Fruit fly (Drosophila melanogaster) whole organism, pupa: ENCODE measurements around the gene Cyp28c1.

Experiments used
- CG13204 ChIP-seq: fragments of 200-800 bp; sonication (Bioruptor generic); optimal IDR thresholded peaks from 2 replicates; lab custom pipeline; 2018; ENCODE audit warnings: missing biosample characterization, mild to moderate bottlenecking, missing genetic modification characterization, moderate library complexity
- CG14655 ChIP-seq: fragments of 200-800 bp; sonication (Bioruptor generic); optimal IDR thresholded peaks from 3 replicates; lab custom pipeline; 2017; ENCODE audit warnings: mild to moderate bottlenecking, missing biosample characterization, missing genetic modification reagents, missing genetic modification characterization
- CG32121 ChIP-seq: fragments of 200-800 bp; sonication (Bioruptor generic); IDR thresholded peaks from 2 replicates; pipeline ENCODE4 v1.3.6; 2022; ENCODE audit warnings: missing biosample characterization, missing genetic modification characterization
- CG34367 ChIP-seq: fragments of 200-800 bp; sonication (Bioruptor generic); optimal IDR thresholded peaks from 2 replicates; lab custom pipeline; 2018; ENCODE audit warnings: missing biosample characterization, mild to moderate bottlenecking, missing genetic modification characterization
- CG4496 ChIP-seq: fragments of 200-800 bp; sonication (Bioruptor generic); IDR thresholded peaks from 3 replicates; pipeline ENCODE4 v1.3.6; 2022; ENCODE audit warnings: missing biosample characterization, missing genetic modification characterization
- CG8159 ChIP-seq: fragments of 200-800 bp; sonication (Bioruptor generic); optimal IDR thresholded peaks from 3 replicates; lab custom pipeline; 2018; ENCODE audit warnings: missing biosample characterization, mild to moderate bottlenecking, missing genetic modification characterization, moderate library complexity
- CG8301 ChIP-seq: fragments of 200-800 bp; sonication (Bioruptor generic); optimal IDR thresholded peaks from 2 replicates; lab custom pipeline; 2018; ENCODE audit warnings: missing biosample characterization, mild to moderate bottlenecking, missing genetic modification characterization
- D1 ChIP-seq: fragments of 200-800 bp; sonication (Bioruptor generic); optimal IDR thresholded peaks from 2 replicates; lab custom pipeline; 2018; ENCODE audit warnings: missing biosample characterization, mild to moderate bottlenecking, missing genetic modification characterization, moderate library complexity
- Ets98B ChIP-seq: fragments of 200-800 bp; sonication (Bioruptor generic); IDR thresholded peaks from 2 replicates; pipeline ENCODE4 v1.3.6; 2022; ENCODE audit warnings: missing biosample characterization, missing genetic modification characterization
- Pif1B ChIP-seq: fragments of 200-800 bp; sonication (Bioruptor generic); optimal IDR thresholded peaks from 3 replicates; lab custom pipeline; 2016; ENCODE audit warnings: missing biosample characterization, missing genetic modification characterization
- fd96Ca ChIP-seq: fragments of 200-800 bp; sonication (Bioruptor generic); IDR thresholded peaks from 3 replicates; pipeline ENCODE4 v1.3.6; 2022; ENCODE audit warnings: missing biosample characterization, missing genetic modification characterization
- gl ChIP-seq: fragments of 200-800 bp; sonication (Bioruptor generic); optimal IDR thresholded peaks from 2 replicates; lab custom pipeline; 2018; ENCODE audit warnings: missing biosample characterization, mild to moderate bottlenecking, missing genetic modification characterization

DNA sequence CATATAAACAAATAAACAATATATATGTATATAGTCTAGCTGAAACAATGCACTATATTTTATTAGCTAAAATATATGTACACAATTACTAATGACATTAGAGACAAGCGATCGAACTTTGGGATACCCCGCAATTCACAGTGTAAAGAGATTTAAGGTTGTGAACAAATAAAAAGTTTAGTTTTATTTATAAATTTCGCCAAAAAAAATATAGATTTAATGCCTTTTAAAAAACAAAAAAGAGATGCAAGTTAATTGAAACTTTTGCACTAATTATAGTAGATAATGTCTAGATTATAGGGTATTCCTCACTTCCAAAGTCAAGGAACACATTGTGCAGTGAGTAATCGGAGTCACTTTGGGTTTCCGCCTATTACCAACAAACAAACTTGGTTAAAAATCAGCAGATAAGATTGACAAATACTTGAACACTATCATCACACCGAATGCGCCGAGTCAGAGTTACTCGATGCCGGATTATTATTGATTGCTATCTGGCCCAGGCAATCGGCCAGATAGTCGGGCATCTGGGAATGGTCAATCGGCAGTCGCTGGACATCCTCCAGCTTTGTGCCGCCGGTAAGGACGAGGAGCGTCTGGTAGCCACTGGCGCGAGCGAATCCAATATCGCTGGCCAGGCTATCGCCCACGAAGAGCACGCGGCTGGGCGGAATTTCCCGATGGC lies 35.9 kb downstream of the Cyp28c1 start:
- TF ChIP-seq Pif1B, result no peak
- TF ChIP-seq CG34367, result no peak
- no peak for TF ChIP-seq CG13204 (GFP tag; lab: Kevin White, UChicago)
- no peak for TF ChIP-seq CG8301 (tag; lab: Kevin White, UChicago)
- TF ChIP-seq CG8159 (tag; lab: Kevin White, UChicago), result no peak
- TF ChIP-seq fd96Ca (GFP tag; lab: Robert Waterston, UW), result no peak
- no peak for TF ChIP-seq gl (tag; lab: Kevin White, UChicago)
- no peak for TF ChIP-seq CG32121 (GFP tag; lab: Robert Waterston, UW)
- no peak for TF ChIP-seq CG14655 (GFP tag; lab: Kevin White, UChicago)
- TF ChIP-seq CG4496 (GFP tag; lab: Robert Waterston, UW), result no peak
- TF ChIP-seq D1, result no peak
- no peak for TF ChIP-seq Ets98B (GFP tag; lab: Robert Waterston, UW)
